Worm (Caenorhabditis elegans) whole organism, L1 larva: ENCODE measurements around the gene nhr-61.
A peak's percentile ranks its signal among the peaks of the same experiment; 100 is the strongest.

Experiments used
- C34B4.2 ChIP-seq: sonication (generic microtip); optimal IDR thresholded peaks from 2 replicates; lab custom pipeline; 2017; ENCODE audit warnings: mild to moderate bottlenecking, missing genetic modification characterization, missing compliant biosample characterization
- Y116A8C.19 ChIP-seq: sonication (generic microtip); optimal IDR thresholded peaks from 2 replicates; lab custom pipeline; 2016; ENCODE audit warnings: missing compliant biosample characterization, missing genetic modification characterization, borderline replicate concordance
- ama-1 ChIP-seq: fragments of 150-350 bp; optimal IDR thresholded peaks from 2 replicates; lab custom pipeline; 2014
- blmp-1 ChIP-seq: fragments of 150-350 bp; optimal IDR thresholded peaks from 2 replicates; lab custom pipeline; 2014; ENCODE audit warnings: missing biosample characterization, missing genetic modification characterization
- ceh-63 ChIP-seq: fragments of 200-800 bp; sonication (Bioruptor generic); optimal IDR thresholded peaks from 2 replicates; lab custom pipeline; 2018; ENCODE audit warnings: mild to moderate bottlenecking, missing genetic modification characterization, missing compliant biosample characterization
- ceh-8 ChIP-seq: fragments of 200-800 bp; sonication (Bioruptor generic); optimal IDR thresholded peaks from 2 replicates; lab custom pipeline; 2018; ENCODE audit warnings: mild to moderate bottlenecking, missing genetic modification characterization, moderate library complexity, missing compliant biosample characterization
- ceh-82 ChIP-seq, 3 experiments: fragments of 150-350 bp in 1 of 3; sonication (generic microtip) in 2 of 3; optimal IDR thresholded peaks; 2 replicates each; lab custom pipeline; 2014 to 2017; ENCODE audit warnings: missing biosample characterization in 3 of 3, missing genetic modification characterization in 3 of 3
- ceh-88 ChIP-seq: fragments of 200-800 bp; sonication (Bioruptor generic); IDR thresholded peaks from 2 replicates; pipeline ENCODE4 v1.3.6; 2022; ENCODE audit warnings: missing genetic modification characterization, missing compliant biosample characterization
- dsc-1 ChIP-seq: sonication (generic microtip); optimal IDR thresholded peaks from 2 replicates; lab custom pipeline; 2016; ENCODE audit warnings: mild to moderate bottlenecking, missing genetic modification characterization, missing compliant biosample characterization
- efl-1 ChIP-seq, 4 experiments: fragments of 150-350 bp; optimal IDR thresholded peaks in 3 of 4; peaks in 1 of 4; 1 replicate in 1 of 4; 2 replicates in 3 of 4; lab custom pipeline; 2014; ENCODE audit warnings: missing biosample characterization in 2 of 4, missing genetic modification characterization in 2 of 4, missing genetic modification reagents in 2 of 4
- efl-3 ChIP-seq: fragments of 200-800 bp; sonication (Bioruptor generic); optimal IDR thresholded peaks from 2 replicates; lab custom pipeline; 2018; ENCODE audit warnings: mild to moderate bottlenecking, missing genetic modification characterization, missing compliant biosample characterization
- egl-13 ChIP-seq: sonication (generic microtip); optimal IDR thresholded peaks from 2 replicates; lab custom pipeline; 2016; ENCODE audit warnings: missing genotype, missing genetic modification reagents, missing genetic modification characterization, missing compliant biosample characterization
- elt-2 ChIP-seq: sonication (generic microtip); optimal IDR thresholded peaks from 2 replicates; lab custom pipeline; 2016; ENCODE audit warnings: missing genetic modification characterization, mild to moderate bottlenecking, inconsistent platforms, missing compliant biosample characterization, missing genetic modification reagents
- ets-5 ChIP-seq: fragments of 200-800 bp; sonication (Bioruptor generic); IDR thresholded peaks from 2 replicates; pipeline ENCODE4 v1.3.6; 2022; ENCODE audit warnings: missing genetic modification characterization, missing compliant biosample characterization
- isw-1 ChIP-seq: fragments of 200-800 bp; sonication (Bioruptor generic); IDR thresholded peaks from 2 replicates; pipeline ENCODE4 v1.3.6; 2022; ENCODE audit warnings: missing genetic modification characterization, missing compliant biosample characterization
- jun-1 ChIP-seq: fragments of 150-350 bp; optimal IDR thresholded peaks from 2 replicates; lab custom pipeline; 2014; ENCODE audit warnings: missing biosample characterization, missing genetic modification reagents, missing genetic modification characterization
- lin-15B ChIP-seq: fragments of 150-350 bp; sonication (generic microtip); optimal IDR thresholded peaks from 3 replicates; lab custom pipeline; 2014; ENCODE audit warnings: missing biosample characterization, missing genetic modification characterization
- mdl-1 ChIP-seq, 2 experiments: fragments of 150-350 bp; optimal IDR thresholded peaks; 2 replicates each; lab custom pipeline; 2014 to 2017; ENCODE audit warnings: missing biosample characterization in 2 of 2, missing genetic modification characterization in 2 of 2, inconsistent platforms in 1 of 2
- mep-1 ChIP-seq: fragments of 150-350 bp; optimal IDR thresholded peaks from 2 replicates; lab custom pipeline; 2014; ENCODE audit warnings: missing biosample characterization, missing genetic modification characterization
- nhr-11 ChIP-seq: fragments of 150-350 bp; optimal IDR thresholded peaks from 2 replicates; lab custom pipeline; 2014; ENCODE audit warnings: missing biosample characterization, missing genetic modification characterization
- nhr-12 ChIP-seq: sonication (generic microtip); optimal IDR thresholded peaks from 2 replicates; lab custom pipeline; 2017; ENCODE audit warnings: missing biosample characterization, missing genetic modification characterization
- nhr-19 ChIP-seq: fragments of 200-800 bp; sonication (Bioruptor generic); conservative IDR thresholded peaks from 2 replicates; pipeline ENCODE4 v1.3.6; 2022; ENCODE audit warnings: missing genetic modification characterization, missing compliant biosample characterization
- nhr-28 ChIP-seq: fragments of 150-350 bp; optimal IDR thresholded peaks from 2 replicates; lab custom pipeline; 2014; ENCODE audit warnings: missing biosample characterization, missing genetic modification characterization
- nhr-47 ChIP-seq: sonication (generic microtip); optimal IDR thresholded peaks from 2 replicates; lab custom pipeline; 2016; ENCODE audit warnings: mild to moderate bottlenecking, missing genetic modification characterization, moderate library complexity, missing compliant biosample characterization
- nhr-76 ChIP-seq: sonication (generic microtip); optimal IDR thresholded peaks from 2 replicates; lab custom pipeline; 2017; ENCODE audit warnings: missing biosample characterization, missing genetic modification characterization
- rnt-1 ChIP-seq: sonication (generic microtip); optimal IDR thresholded peaks from 2 replicates; lab custom pipeline; 2016; ENCODE audit warnings: mild to moderate bottlenecking, missing genetic modification characterization, moderate library complexity, missing compliant biosample characterization
- snpc-4 ChIP-seq: fragments of 150-350 bp; optimal IDR thresholded peaks from 2 replicates; lab custom pipeline; 2014; ENCODE audit warnings: missing biosample characterization, missing genetic modification characterization
- snu-23 ChIP-seq: sonication (generic microtip); optimal IDR thresholded peaks from 2 replicates; lab custom pipeline; 2016; ENCODE audit warnings: missing genetic modification characterization, missing compliant biosample characterization
- sox-4 ChIP-seq: sonication (generic microtip); optimal IDR thresholded peaks from 2 replicates; lab custom pipeline; 2016; ENCODE audit warnings: missing genetic modification characterization, missing compliant biosample characterization
- swsn-7 ChIP-seq: sonication (generic microtip); optimal IDR thresholded peaks from 2 replicates; lab custom pipeline; 2016; ENCODE audit warnings: missing genetic modification characterization, missing compliant biosample characterization
- tbx-2 ChIP-seq: sonication (generic microtip); optimal IDR thresholded peaks from 2 replicates; lab custom pipeline; 2016; ENCODE audit warnings: missing genetic modification characterization, missing compliant biosample characterization
- unc-30 ChIP-seq: sonication (generic microtip); optimal IDR thresholded peaks from 2 replicates; lab custom pipeline; 2017; ENCODE audit warnings: missing biosample characterization, missing genetic modification characterization
- unc-86 ChIP-seq: sonication (generic microtip); optimal IDR thresholded peaks from 2 replicates; lab custom pipeline; 2016; ENCODE audit warnings: missing genetic modification characterization, missing compliant biosample characterization
- xbp-1 ChIP-seq: sonication (generic microtip); optimal IDR thresholded peaks from 2 replicates; lab custom pipeline; 2016; ENCODE audit warnings: missing genetic modification characterization, missing compliant biosample characterization
- ztf-4 ChIP-seq: fragments of 150-350 bp; optimal IDR thresholded peaks from 2 replicates; lab custom pipeline; 2014; ENCODE audit warnings: missing biosample characterization, missing genetic modification characterization

The nhr-61 gene

ce11 chrII:14794935-14795454 is 23.3 kb downstream of the nhr-61 start, which contains the start of gene eif-3.B (continued):
- TF ChIP-seq mep-1 (tag; lab: Kevin White, UChicago) (peak; percentile 96), isw-1 (GFP tag; lab: Robert Waterston, UW) (peak; percentile 96)

- no peak for TF ChIP-seq xbp-1 (tag; lab: Kevin White, UChicago)
- no peak for TF ChIP-seq ceh-82 (tag; optimal IDR thresholded peaks at IDR 0.05; lab: Kevin White, UChicago)
- no peak for TF ChIP-seq jun-1 (tag; lab: Kevin White, UChicago)
- TF ChIP-seq, all 84 proteins: peak for 0
These were observed 25.9 kb downstream of the nhr-61 start for ce11 chrII:14792470-14792869.

- no peak for TF ChIP-seq ets-5 (GFP tag; lab: Robert Waterston, UW)
- TF ChIP-seq ama-1 (lab: Kevin White, UChicago): no peak
- no peak for TF ChIP-seq nhr-12
- TF ChIP-seq ceh-88: no peak
- TF ChIP-seq snpc-4 (tag; lab: Kevin White, UChicago): no peak
- no peak for TF ChIP-seq ztf-4
- TF ChIP-seq elt-2 (tag; lab: Kevin White, UChicago): no peak
- no peak for TF ChIP-seq ceh-8 (GFP tag; lab: Kevin White, UChicago)
- no peak for TF ChIP-seq jun-1 (tag; lab: Kevin White, UChicago)
These were observed 27.6 kb downstream of the nhr-61 start, which contains the start of gene Y54E2A.10 for ce11 chrII:14790751-14791150. Gene Y54E2A.10, plus strand, starts transcription at chrII:14791051.

- no peak for TF ChIP-seq rnt-1 (tag; lab: Kevin White, UChicago)
- no peak for TF ChIP-seq unc-30 (tag; lab: Kevin White, UChicago)
These were observed 32.4 kb downstream of the nhr-61 start, which contains the start of gene Y54E2A.9 for ce11 chrII:14785906-14786305. Gene Y54E2A.9, minus strand, starts transcription at chrII:14786006.

ce11 chrII:14779851-14780250 is 38.5 kb downstream of the nhr-61 start:
- TF ChIP-seq efl-1 (optimal IDR thresholded peaks at IDR 0.05; lab: Kevin White, UChicago): no peak
- peak in 1 of 2 experiments; percentile 64 for TF ChIP-seq efl-1 (GFP tag; optimal IDR thresholded peaks at IDR 0.05 in 1 of 2; lab: Kevin White, UChicago)
- TF ChIP-seq nhr-76 (tag; lab: Kevin White, UChicago): no peak

- TF ChIP-seq ceh-88: no peak
- TF ChIP-seq nhr-28: no peak
- TF ChIP-seq sox-4 (tag; lab: Kevin White, UChicago): no peak
- no peak for TF ChIP-seq nhr-11 (tag; lab: Kevin White, UChicago)
- TF ChIP-seq ceh-63: no peak
- TF ChIP-seq efl-1 (optimal IDR thresholded peaks at IDR 0.05; lab: Kevin White, UChicago): no peak
- TF ChIP-seq efl-1 (GFP tag; optimal IDR thresholded peaks at IDR 0.05 in 1 of 2; lab: Kevin White, UChicago): no peak
- no peak for TF ChIP-seq swsn-7 (tag; lab: Kevin White, UChicago)
- TF ChIP-seq snu-23 (GFP tag; lab: Kevin White, UChicago): no peak
- TF ChIP-seq blmp-1 (tag; lab: Kevin White, UChicago): no peak
- TF ChIP-seq nhr-47: no peak
- TF ChIP-seq Y116A8C.19 (tag; lab: Kevin White, UChicago): no peak
- TF ChIP-seq nhr-19 (GFP tag; lab: Robert Waterston, UW): no peak
These were observed 40.3 kb downstream of the nhr-61 start, which contains the start of gene Y54E2A.8 for ce11 chrII:14778092-14778491. Gene Y54E2A.8, plus strand, starts transcription at chrII:14778345.

- no peak for TF ChIP-seq unc-86 (tag; lab: Kevin White, UChicago)
- TF ChIP-seq mep-1 (tag; lab: Kevin White, UChicago): no peak
- TF ChIP-seq mdl-1 (tag; optimal IDR thresholded peaks at IDR 0.05; lab: Kevin White, UChicago): no peak
- TF ChIP-seq blmp-1 (tag; lab: Kevin White, UChicago): no peak
- TF ChIP-seq isw-1 (GFP tag; lab: Robert Waterston, UW): no peak
- no peak for TF ChIP-seq dsc-1 (tag; lab: Kevin White, UChicago)
- no peak for TF ChIP-seq tbx-2 (tag; lab: Kevin White, UChicago)
- no peak for TF ChIP-seq efl-3 (GFP tag; lab: Kevin White, UChicago)
- TF ChIP-seq lin-15B (tag; lab: Kevin White, UChicago): no peak
- TF ChIP-seq C34B4.2: no peak
- no peak for TF ChIP-seq nhr-47
- no peak for TF ChIP-seq egl-13 (tag; lab: Kevin White, UChicago)
- no peak for TF ChIP-seq snpc-4 (tag; lab: Kevin White, UChicago)
These were observed 45.2 kb downstream of the nhr-61 start, which contains the start of gene Y54E2A.7 for ce11 chrII:14772956-14773788. Gene Y54E2A.7, minus strand, starts transcription at chrII:14773006.
